Worm (Caenorhabditis elegans): ENCODE measurements around the gene drp-1.

DNA sequence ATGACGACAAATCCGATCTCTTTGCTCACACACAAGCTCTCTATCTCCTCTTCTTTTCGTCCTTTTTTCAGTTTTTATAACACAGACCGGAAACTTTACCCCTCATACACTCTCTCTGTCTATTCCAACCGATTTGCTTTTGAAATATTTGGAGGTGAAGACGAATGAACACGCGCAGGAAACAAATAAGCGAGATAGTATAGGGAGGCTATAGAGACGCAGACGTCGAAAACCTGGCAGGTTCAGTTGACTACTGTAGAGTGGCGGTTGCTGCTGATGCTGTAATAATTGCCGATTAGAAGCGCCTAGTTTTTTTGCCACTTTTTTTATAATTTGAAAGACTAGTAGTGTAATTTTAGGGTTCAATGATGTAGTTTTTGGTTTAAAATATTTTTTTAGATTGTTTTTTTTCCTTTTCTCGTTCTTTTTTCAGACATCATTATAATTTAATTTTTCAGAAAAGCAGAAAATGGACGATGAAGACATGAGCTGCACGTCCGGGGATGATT is 12.4 kb downstream of the drp-1 start, which contains the start of gene ari-2:
- TF ChIP-seq W03F9.2 (tag; optimal IDR thresholded peaks at IDR 0.05) (no peak), dao-5 (tag; optimal IDR thresholded peaks at IDR 0.05) (no peak), him-1 (tag; optimal IDR thresholded peaks at IDR 0.05) (no peak)
